Worm (Caenorhabditis elegans): ENCODE results near the gene C53D6.6.
A peak's percentile ranks its signal among the peaks of the same experiment; 100 is the strongest.
"Not testable (repeated sequence)": the region's sequence is repeated elsewhere in the genome, so short reads cannot be mapped to it uniquely, and the experiment has no call there.

The C53D6.6 gene

DNA sequence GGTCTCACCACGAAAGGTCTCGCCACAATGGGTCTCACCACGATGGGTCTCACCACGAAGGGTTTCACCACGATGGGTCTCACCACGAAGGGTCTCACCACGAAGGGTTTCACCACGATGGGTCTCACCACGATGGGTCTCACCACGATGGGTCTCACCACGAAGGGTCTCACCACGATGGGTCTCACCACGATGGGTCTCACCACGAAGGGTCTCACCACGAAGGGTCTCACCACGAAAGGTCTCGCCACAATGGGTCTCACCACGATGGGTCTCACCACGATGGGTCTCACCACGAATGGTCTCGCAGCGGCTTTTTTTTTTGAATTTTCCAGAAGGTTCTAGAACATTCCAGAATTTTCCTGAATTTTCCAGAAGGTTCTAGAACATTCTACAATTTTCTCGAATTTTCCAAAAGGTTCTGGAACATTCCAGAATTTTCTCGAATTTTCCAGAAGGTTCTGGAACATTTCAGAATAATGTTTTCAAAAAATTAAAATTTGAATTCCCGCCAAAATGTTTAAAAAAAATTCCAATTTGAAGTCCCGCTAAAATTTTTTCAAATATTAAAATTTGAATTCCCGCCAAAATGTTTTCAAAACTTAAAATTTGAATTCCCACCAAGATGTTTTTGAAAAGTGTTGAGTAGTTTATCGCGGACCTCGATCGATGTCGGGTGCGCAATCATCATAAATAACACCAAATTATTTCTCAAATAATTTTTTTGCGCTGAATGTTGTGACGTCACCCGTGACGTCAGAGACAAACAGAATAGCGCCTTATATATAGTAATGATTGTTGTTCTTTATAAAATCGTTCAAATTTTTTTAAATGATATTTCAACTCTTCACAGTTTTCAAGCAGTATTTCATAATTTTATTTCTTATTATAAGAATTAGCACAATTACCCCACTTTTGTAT lies 35.1 kb upstream of the C53D6.6 start:
- TF ChIP-seq F49E8.2 (tag; optimal IDR thresholded peaks at IDR 0.05; ENCODE audit: insufficient read depth) = peak; percentile 7
- peak; percentile 17; the same call in 1 of the 2 replicates for TF ChIP-seq egrh-3 (GFP tag; IDR thresholded peaks at IDR 0.05)
- TF ChIP-seq ceh-91 (GFP tag; IDR thresholded peaks at IDR 0.05) = 0 out of 2 replicates have a peak, but pooled peaks have one; percentile 14
- peak; percentile 13; the same call in 1 of the 2 replicates for TF ChIP-seq ztf-28 (GFP tag; IDR thresholded peaks at IDR 0.05)
- TF ChIP-seq pbrm-1 (GFP tag; IDR thresholded peaks at IDR 0.05) = peak; percentile 91
- 0 out of 2 replicates have a peak, but pooled peaks have one; percentile 6 for TF ChIP-seq hmg-20 (GFP tag; IDR thresholded peaks at IDR 0.05)
- TF ChIP-seq Y79H2A.3 (GFP tag; conservative IDR thresholded peaks at IDR 0.05) = 0 out of 2 replicates have a peak, but pooled peaks have one; percentile 9
- peak; percentile 26 for TF ChIP-seq lsl-1 (GFP tag; optimal IDR thresholded peaks at IDR 0.05)
- TF ChIP-seq madf-6 (GFP tag; IDR thresholded peaks at IDR 0.05) = peak; percentile 49
- TF ChIP-seq hsf-1 (GFP tag; IDR thresholded peaks at IDR 0.05) = peak; percentile 98
- not testable (repeated sequence) for TF ChIP-seq snpc-4 (GFP tag; optimal IDR thresholded peaks at IDR 0.05); rpc-1 (tag; optimal IDR thresholded peaks at IDR 0.05)
- peak in 3 of 4 experiments; percentile 51 to 88 (median 61) for TF ChIP-seq snpc-4 (tag; optimal IDR thresholded peaks at IDR 0.05)
- TF ChIP-seq snpc-1.1 (tag; optimal IDR thresholded peaks at IDR 0.05; ENCODE audit: insufficient read depth) = peak; percentile 55
- 0 out of 2 replicates have a peak, but pooled peaks have one; percentile 14 for TF ChIP-seq madf-3 (GFP tag; IDR thresholded peaks at IDR 0.05)
- peak; percentile 70 for TF ChIP-seq dox-1 (GFP tag; IDR thresholded peaks at IDR 0.05)
- peak; percentile 74 for TF ChIP-seq lin-54 (GFP tag; optimal IDR thresholded peaks at IDR 0.05)
- TF ChIP-seq F33H1.4 (GFP tag; IDR thresholded peaks at IDR 0.05) = peak; percentile 68
- peak; percentile 20 for TF ChIP-seq efl-1 (GFP tag; optimal IDR thresholded peaks at IDR 0.05)
- peak; percentile 92 for TF ChIP-seq attf-6 (GFP tag; IDR thresholded peaks at IDR 0.05)
- TF ChIP-seq hmg-1.2 (GFP tag; IDR thresholded peaks at IDR 0.05) = peak; percentile 65
- peak; percentile 15 for TF ChIP-seq tbp1 (GFP tag; optimal IDR thresholded peaks at IDR 0.05)
- 0 out of 2 replicates have a peak, but pooled peaks have one; percentile 20 for TF ChIP-seq nfyb-1 (GFP tag; IDR thresholded peaks at IDR 0.05)
- 0 out of 2 replicates have a peak, but pooled peaks have one; percentile 26 for TF ChIP-seq B0336.3 (GFP tag; IDR thresholded peaks at IDR 0.05)
- TF ChIP-seq Y95B8A.8 (GFP tag; IDR thresholded peaks at IDR 0.05) = 0 out of 2 replicates have a peak, but pooled peaks have one; percentile 55
- peak; percentile 51 for TF ChIP-seq D2030.7 (GFP tag; IDR thresholded peaks at IDR 0.05)
- peak; percentile 27 for TF ChIP-seq rpc-1 (optimal IDR thresholded peaks at IDR 0.05)
- TF ChIP-seq rcor-1 (GFP tag; IDR thresholded peaks at IDR 0.05) = peak; percentile 19; the same call in 1 of the 2 replicates

DNA sequence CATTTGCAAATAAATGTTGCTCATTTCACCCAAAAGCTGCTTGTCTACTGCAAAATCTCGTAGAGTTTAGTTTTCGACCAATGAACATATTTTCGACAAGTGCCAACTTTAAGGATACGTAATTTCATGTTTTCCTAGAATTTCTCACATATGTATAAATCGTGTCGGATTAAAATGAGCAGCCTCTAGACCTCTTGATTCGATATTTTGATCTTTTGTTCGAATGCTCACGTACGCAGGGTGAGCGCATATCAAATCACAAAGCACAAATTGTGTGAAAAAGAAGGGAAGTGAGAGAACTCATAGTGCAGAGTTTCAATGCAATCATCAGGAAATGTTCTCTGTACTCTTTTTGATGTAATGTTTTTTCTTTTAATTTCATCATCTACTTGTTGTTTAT lies 31.1 kb upstream of the C53D6.6 start:
- TF ChIP-seq Y56A3A.18 (GFP tag; IDR thresholded peaks at IDR 0.05) = no peak
- TF ChIP-seq cebp-1 (GFP tag; IDR thresholded peaks at IDR 0.05) = no peak
- TF ChIP-seq cebp-1 (tag; optimal IDR thresholded peaks at IDR 0.05) = peak; percentile 25

DNA sequence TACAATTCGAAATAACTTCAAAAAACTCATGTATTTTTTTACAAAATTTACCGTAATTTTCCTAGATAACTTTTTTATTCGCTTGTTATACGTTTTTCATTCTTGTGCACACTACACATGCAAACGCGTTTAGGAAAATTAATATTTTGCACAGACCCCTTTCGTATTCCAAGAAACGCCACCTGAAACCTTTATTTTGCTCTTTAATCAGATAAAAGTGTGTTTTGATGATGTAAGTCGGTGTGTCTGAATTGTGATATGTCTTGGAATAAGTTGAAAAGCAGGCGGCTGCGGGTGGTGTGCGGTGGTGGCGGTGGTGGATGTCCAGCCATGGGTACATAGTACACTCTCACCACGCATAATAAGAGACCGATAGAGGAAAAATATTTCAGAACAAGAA lies 20.9 kb upstream of the C53D6.6 start:
- TF ChIP-seq ztf-25 (GFP tag; IDR thresholded peaks at IDR 0.05) = no peak
